Fruit fly (Drosophila melanogaster) whole organism, embryonic: Measurements from ENCODE around the gene CG9471.

Experiments used
- Aef1 ChIP-seq: fragments of 200-800 bp; sonication (Bioruptor generic); IDR thresholded peaks from 3 replicates; pipeline ENCODE4 v1.3.6; 2022; ENCODE audit warnings: missing biosample characterization, missing genetic modification characterization
- Blimp-1 ChIP-seq: fragments of 200-800 bp; sonication (Bioruptor generic); optimal IDR thresholded peaks from 3 replicates; lab custom pipeline; 2018; ENCODE audit warnings: missing biosample characterization, missing genetic modification characterization, mild to moderate bottlenecking, moderate library complexity, missing genetic modification reagents
- CG1233 ChIP-seq: fragments of 200-800 bp; sonication (Bioruptor generic); optimal IDR thresholded peaks from 4 replicates; lab custom pipeline; 2018; ENCODE audit warnings: missing biosample characterization, mild to moderate bottlenecking, missing genetic modification characterization
- CG13296 ChIP-seq: fragments of 200-800 bp; sonication (Bioruptor generic); optimal IDR thresholded peaks from 3 replicates; lab custom pipeline; 2018; ENCODE audit warnings: missing biosample characterization, mild to moderate bottlenecking, missing genetic modification characterization
- CG13424 ChIP-seq: fragments of 200-800 bp; sonication (Bioruptor generic); optimal IDR thresholded peaks from 2 replicates; lab custom pipeline; 2019; ENCODE audit warnings: missing biosample characterization, mild to moderate bottlenecking, missing genetic modification characterization, moderate library complexity
- CG14667 ChIP-seq: fragments of 200-800 bp; sonication (Bioruptor generic); IDR thresholded peaks from 2 replicates; pipeline ENCODE4 v1.3.6; 2022; ENCODE audit warnings: missing biosample characterization, missing genetic modification characterization
- CG14710 ChIP-seq: fragments of 200-800 bp; sonication (Bioruptor generic); optimal IDR thresholded peaks from 3 replicates; lab custom pipeline; 2019; ENCODE audit warnings: missing biosample characterization, mild to moderate bottlenecking, missing genetic modification characterization, moderate library complexity
- CG16815 ChIP-seq: fragments of 200-800 bp; sonication (Bioruptor generic); optimal IDR thresholded peaks from 3 replicates; lab custom pipeline; 2017; ENCODE audit warnings: missing biosample characterization, mild to moderate bottlenecking, missing genetic modification characterization
- CG18599 ChIP-seq: fragments of 200-800 bp; sonication (Bioruptor generic); optimal IDR thresholded peaks from 3 replicates; lab custom pipeline; 2017; ENCODE audit warnings: missing biosample characterization, missing genetic modification characterization, mild to moderate bottlenecking, moderate library complexity, missing genetic modification reagents
- CG2202 ChIP-seq: fragments of 200-800 bp; sonication (Bioruptor generic); optimal IDR thresholded peaks from 2 replicates; lab custom pipeline; 2018; ENCODE audit warnings: missing biosample characterization, mild to moderate bottlenecking, missing genetic modification characterization
- CG2889 ChIP-seq: fragments of 200-800 bp; sonication (Bioruptor generic); IDR thresholded peaks from 3 replicates; pipeline ENCODE4 v1.3.6; 2022; ENCODE audit warnings: missing biosample characterization, missing genetic modification characterization
- CG31224 ChIP-seq: fragments of 200-800 bp; sonication (Bioruptor generic); IDR thresholded peaks from 2 replicates; pipeline ENCODE4 v1.3.6; 2022; ENCODE audit warnings: missing biosample characterization, missing genetic modification characterization
- CG31388 ChIP-seq: fragments of 200-800 bp; sonication (Bioruptor generic); optimal IDR thresholded peaks from 2 replicates; lab custom pipeline; 2016; ENCODE audit warnings: missing biosample characterization, missing genetic modification characterization
- CG4424 ChIP-seq: fragments of 200-800 bp; sonication (Bioruptor generic); optimal IDR thresholded peaks from 3 replicates; lab custom pipeline; 2016; ENCODE audit warnings: missing biosample characterization, missing genetic modification characterization
- CG7556 ChIP-seq: fragments of 200-800 bp; sonication (Bioruptor generic); optimal IDR thresholded peaks from 2 replicates; lab custom pipeline; 2017; ENCODE audit warnings: missing biosample characterization, mild to moderate bottlenecking, missing genetic modification characterization
- CG7745 ChIP-seq: fragments of 200-800 bp; sonication (Bioruptor generic); optimal IDR thresholded peaks from 2 replicates; lab custom pipeline; 2018; ENCODE audit warnings: missing biosample characterization, mild to moderate bottlenecking, missing genetic modification characterization, moderate library complexity
- CG9797 ChIP-seq: fragments of 200-800 bp; sonication (Bioruptor generic); optimal IDR thresholded peaks from 3 replicates; lab custom pipeline; 2018; ENCODE audit warnings: missing biosample characterization, mild to moderate bottlenecking, missing genetic modification characterization
- D19A ChIP-seq: fragments of 200-800 bp; optimal IDR thresholded peaks from 3 replicates; lab custom pipeline; 2019; ENCODE audit warnings: missing biosample characterization, mild to moderate bottlenecking, missing genetic modification characterization, moderate library complexity
- Deaf1 ChIP-seq: fragments of 200-800 bp; optimal IDR thresholded peaks from 3 replicates; lab custom pipeline; 2019; ENCODE audit warnings: missing biosample characterization, mild to moderate bottlenecking, missing genetic modification characterization, moderate library complexity
- Dek ChIP-seq: fragments of 200-800 bp; sonication (Bioruptor generic); optimal IDR thresholded peaks from 3 replicates; lab custom pipeline; 2019; ENCODE audit warnings: missing biosample characterization, mild to moderate bottlenecking, missing genetic modification characterization, moderate library complexity
- E2f1 ChIP-seq: fragments of 200-800 bp; sonication (Bioruptor generic); IDR thresholded peaks from 2 replicates; pipeline ENCODE4 v1.3.6; 2022; ENCODE audit warnings: missing biosample characterization, missing genetic modification characterization
- ERR ChIP-seq: fragments of 200-800 bp; sonication (Bioruptor generic); optimal IDR thresholded peaks from 2 replicates; lab custom pipeline; 2016; ENCODE audit warnings: missing biosample characterization, missing genetic modification characterization
- Ets97D ChIP-seq: fragments of 200-800 bp; sonication (Bioruptor generic); optimal IDR thresholded peaks from 3 replicates; lab custom pipeline; 2016; ENCODE audit warnings: missing biosample characterization, missing genetic modification characterization
- HLH54F ChIP-seq: fragments of 200-800 bp; sonication (Bioruptor generic); optimal IDR thresholded peaks from 3 replicates; lab custom pipeline; 2016; ENCODE audit warnings: missing biosample characterization, missing genetic modification characterization
- Hand ChIP-seq: fragments of 200-800 bp; sonication (Bioruptor generic); optimal IDR thresholded peaks from 2 replicates; lab custom pipeline; 2017; ENCODE audit warnings: mild to moderate bottlenecking, missing biosample characterization, missing genetic modification reagents, missing genetic modification characterization
- Hmr ChIP-seq: fragments of 200-800 bp; sonication (Bioruptor generic); optimal IDR thresholded peaks from 3 replicates; lab custom pipeline; 2017; ENCODE audit warnings: mild to moderate bottlenecking, missing biosample characterization, missing genetic modification reagents, missing genetic modification characterization
- Hmx ChIP-seq: fragments of 200-800 bp; sonication (Bioruptor generic); optimal IDR thresholded peaks from 2 replicates; lab custom pipeline; 2016; ENCODE audit warnings: missing biosample characterization, missing genetic modification characterization
- Lhr ChIP-seq: fragments of 200-800 bp; sonication (Bioruptor generic); optimal IDR thresholded peaks from 3 replicates; lab custom pipeline; 2017; ENCODE audit warnings: mild to moderate bottlenecking, missing biosample characterization, missing genetic modification reagents, missing genetic modification characterization
- MESR4 ChIP-seq: fragments of 200-800 bp; sonication (Bioruptor generic); optimal IDR thresholded peaks from 2 replicates; lab custom pipeline; 2018; ENCODE audit warnings: missing biosample characterization, mild to moderate bottlenecking, missing genetic modification characterization, moderate library complexity
- Max ChIP-seq: fragments of 200-800 bp; sonication (Bioruptor generic); optimal IDR thresholded peaks from 2 replicates; lab custom pipeline; 2016; ENCODE audit warnings: missing biosample characterization, mild to moderate bottlenecking, missing genetic modification characterization
- Mes4 ChIP-seq: fragments of 200-800 bp; sonication (Bioruptor generic); optimal IDR thresholded peaks from 2 replicates; lab custom pipeline; 2016; ENCODE audit warnings: missing biosample characterization, missing genetic modification characterization
- NC2β ChIP-seq: fragments of 200-800 bp; sonication (Bioruptor generic); optimal IDR thresholded peaks from 2 replicates; lab custom pipeline; 2016; ENCODE audit warnings: missing biosample characterization, missing genetic modification characterization
- Sin3A ChIP-seq: fragments of >200 bp; optimal IDR thresholded peaks from 2 replicates; lab custom pipeline; 2018
- Six4 ChIP-seq: fragments of 200-800 bp; sonication (Bioruptor generic); optimal IDR thresholded peaks from 2 replicates; lab custom pipeline; 2016; ENCODE audit warnings: missing biosample characterization, missing genetic modification characterization
- cg ChIP-seq: fragments of 200-800 bp; sonication (Bioruptor generic); optimal IDR thresholded peaks from 3 replicates; lab custom pipeline; 2019; ENCODE audit warnings: missing biosample characterization, mild to moderate bottlenecking, missing genetic modification characterization, moderate library complexity
- croc ChIP-seq: fragments of 200-800 bp; sonication (Bioruptor generic); conservative IDR thresholded peaks from 3 replicates; pipeline ENCODE4 v1.3.6; 2022; ENCODE audit warnings: missing biosample characterization, missing genetic modification characterization
- dmrt11E ChIP-seq: fragments of 200-800 bp; sonication (Bioruptor generic); optimal IDR thresholded peaks from 3 replicates; lab custom pipeline; 2018; ENCODE audit warnings: missing biosample characterization, mild to moderate bottlenecking, missing genetic modification characterization, moderate library complexity
- fd3F ChIP-seq: fragments of 200-800 bp; sonication (Bioruptor generic); optimal IDR thresholded peaks from 2 replicates; lab custom pipeline; 2018; ENCODE audit warnings: missing biosample characterization, mild to moderate bottlenecking, missing genetic modification characterization, moderate library complexity
- gce ChIP-seq: fragments of 200-800 bp; sonication (Bioruptor generic); IDR thresholded peaks from 3 replicates; pipeline ENCODE4 v1.3.6; 2022; ENCODE audit warnings: missing biosample characterization, missing genetic modification characterization
- jigr1 ChIP-seq: fragments of 200-800 bp; sonication (Bioruptor generic); IDR thresholded peaks from 3 replicates; pipeline ENCODE4 v1.3.6; 2022; ENCODE audit warnings: missing biosample characterization, missing genetic modification characterization
- kni ChIP-seq: fragments of 200-800 bp; sonication (Bioruptor generic); optimal IDR thresholded peaks from 3 replicates; lab custom pipeline; 2017; ENCODE audit warnings: mild to moderate bottlenecking, missing biosample characterization, missing genetic modification reagents, missing genetic modification characterization
- lov ChIP-seq, 2 experiments: fragments of 200-800 bp in 1 of 2; fragments of >200 bp in 1 of 2; sonication (Bioruptor generic) in 1 of 2; IDR thresholded peaks in 1 of 2; optimal IDR thresholded peaks in 1 of 2; 2 replicates in 1 of 2; 3 replicates in 1 of 2; pipeline versions ENCODE4 v1.3.6 to Lab custom; 2017 to 2022; ENCODE audit warnings: missing biosample characterization in 1 of 2, missing genetic modification characterization in 1 of 2
- peb ChIP-seq: fragments of 200-800 bp; sonication (Bioruptor generic); IDR thresholded peaks from 2 replicates; pipeline ENCODE4 v1.3.6; 2022; ENCODE audit warnings: missing biosample characterization, missing genetic modification characterization
- pfk ChIP-seq: fragments of 200-800 bp; sonication (Bioruptor generic); optimal IDR thresholded peaks from 2 replicates; lab custom pipeline; 2018; ENCODE audit warnings: missing biosample characterization, mild to moderate bottlenecking, missing genetic modification characterization, moderate library complexity
- pho ChIP-seq: fragments of 200-800 bp; sonication (Bioruptor generic); optimal IDR thresholded peaks from 2 replicates; lab custom pipeline; 2016; ENCODE audit warnings: missing biosample characterization, missing genetic modification characterization
- pnt ChIP-seq: fragments of 200-800 bp; sonication (Bioruptor generic); optimal IDR thresholded peaks from 3 replicates; lab custom pipeline; 2016; ENCODE audit warnings: missing biosample characterization, missing genetic modification characterization
- pzg ChIP-seq: fragments of 200-800 bp; sonication (Bioruptor generic); optimal IDR thresholded peaks from 3 replicates; lab custom pipeline; 2018; ENCODE audit warnings: missing biosample characterization, mild to moderate bottlenecking, missing genetic modification characterization, moderate library complexity
- repo ChIP-seq: fragments of 200-800 bp; sonication (Bioruptor generic); optimal IDR thresholded peaks from 2 replicates; lab custom pipeline; 2016; ENCODE audit warnings: missing biosample characterization, missing genetic modification characterization
- tll ChIP-seq, 2 experiments: fragments of 200-800 bp in 1 of 2; fragments of >200 bp in 1 of 2; sonication (Bioruptor generic) in 1 of 2; optimal IDR thresholded peaks; 2 replicates each; lab custom pipeline; 2017 to 2019; ENCODE audit warnings: missing biosample characterization in 2 of 2, missing genetic modification characterization in 2 of 2, mild to moderate bottlenecking in 1 of 2, moderate library complexity in 1 of 2
- usp ChIP-seq: fragments of >200 bp; optimal IDR thresholded peaks from 2 replicates; lab custom pipeline; 2017; ENCODE audit warnings: missing biosample characterization, missing genetic modification characterization
- zen ChIP-seq: fragments of 200-800 bp; sonication (Bioruptor generic); optimal IDR thresholded peaks from 3 replicates; lab custom pipeline; 2018; ENCODE audit warnings: missing biosample characterization, mild to moderate bottlenecking, missing genetic modification characterization, moderate library complexity

Gene CG9471

dm6 chr3R:9740713-9741112, 30.6 kb downstream of the CG9471 start, which contains the start of gene Pnn (continued):
- TF ChIP-seq tll (GFP tag; optimal IDR thresholded peaks at IDR 0.05; lab: Kevin White, UChicago) (no peak), pnt (GFP tag; lab: Kevin White, UChicago) (no peak), CG18599 (no peak), fd3F (GFP tag; lab: Kevin White, UChicago) (no peak), croc (GFP tag; lab: Robert Waterston, UW) (no peak), kni (no peak), pzg (peak; percentile 53), CG7745 (peak; percentile 44), NC2β (no peak), ERR (GFP tag; lab: Kevin White, UChicago) (no peak), Max (GFP tag; lab: Kevin White, UChicago) (no peak), cg (GFP tag; lab: Kevin White, UChicago) (no peak), Lhr (GFP tag; lab: Kevin White, UChicago) (no peak), pho (GFP tag; lab: Kevin White, UChicago) (no peak), Dek (tag; lab: Kevin White, UChicago) (no peak), CG14667 (no peak), CG4424 (GFP tag; lab: Kevin White, UChicago) (no peak), jigr1 (GFP tag; lab: Robert Waterston, UW) (no peak), MESR4 (GFP tag; lab: Kevin White, UChicago) (peak; percentile 75), Mes4 (GFP tag; lab: Kevin White, UChicago) (no peak), CG2889 (GFP tag; lab: Robert Waterston, UW) (no peak), Sin3A (no peak), Hmx (GFP tag; lab: Kevin White, UChicago) (no peak), CG9797 (peak; percentile 17), Hand (no peak), lov (optimal IDR thresholded peaks at IDR 0.05; lab: Kevin White, UChicago) (no peak), lov (GFP tag; IDR thresholded peaks at IDR 0.05; lab: Robert Waterston, UW) (no peak), Six4 (GFP tag; lab: Kevin White, UChicago) (no peak), Ets97D (GFP tag; lab: Kevin White, UChicago) (no peak), Deaf1 (tag; lab: Kevin White, UChicago) (no peak), CG31224 (GFP tag; lab: Robert Waterston, UW) (no peak), CG13424 (tag; lab: Kevin White, UChicago) (no peak), CG2202 (tag; lab: Kevin White, UChicago) (no peak), E2f1 (GFP tag; lab: Robert Waterston, UW) (no peak), D19A (no peak), dmrt11E (tag; lab: Kevin White, UChicago) (no peak), pfk (GFP tag; lab: Kevin White, UChicago) (no peak), CG7556 (no peak), Aef1 (GFP tag; lab: Robert Waterston, UW) (no peak), HLH54F (GFP tag; lab: Kevin White, UChicago) (no peak), Blimp-1 (GFP tag; lab: Kevin White, UChicago) (no peak), CG13296 (GFP tag; lab: Kevin White, UChicago) (no peak), peb (GFP tag; lab: Robert Waterston, UW) (no peak), Hmr (GFP tag; lab: Kevin White, UChicago) (no peak), CG16815 (GFP tag; lab: Kevin White, UChicago) (no peak), gce (GFP tag; lab: Robert Waterston, UW) (no peak), zen (tag; lab: Kevin White, UChicago) (peak; percentile 39), repo (GFP tag; lab: Kevin White, UChicago) (no peak), usp (GFP tag; lab: Kevin White, UChicago) (no peak), CG31388 (GFP tag; lab: Kevin White, UChicago) (no peak), CG1233 (GFP tag; lab: Kevin White, UChicago) (no peak), CG14710 (peak; percentile 59)
